Worm (Caenorhabditis elegans) whole organism, L1 larva: Measurements from ENCODE around the gene F41E6.12.

ENCODE experiments used
- C16A3.4 ChIP-seq: fragments of 150-350 bp; optimal IDR thresholded peaks from 2 replicates; lab custom pipeline; 2014; ENCODE audit warnings: missing biosample characterization, missing genetic modification characterization
- blmp-1 ChIP-seq: fragments of 150-350 bp; optimal IDR thresholded peaks from 2 replicates; lab custom pipeline; 2014; ENCODE audit warnings: missing biosample characterization, missing genetic modification characterization
- ceh-82 ChIP-seq, 3 experiments: fragments of 150-350 bp in 1 of 3; sonication (generic microtip) in 2 of 3; optimal IDR thresholded peaks; 2 replicates each; lab custom pipeline; 2014 to 2017; ENCODE audit warnings: missing biosample characterization in 3 of 3, missing genetic modification characterization in 3 of 3
- ceh-88 ChIP-seq: fragments of 200-800 bp; sonication (Bioruptor generic); IDR thresholded peaks from 2 replicates; pipeline ENCODE4 v1.3.6; 2022; ENCODE audit warnings: missing genetic modification characterization, missing compliant biosample characterization
- ces-1 ChIP-seq: fragments of 150-350 bp; optimal IDR thresholded peaks from 2 replicates; lab custom pipeline; 2014; ENCODE audit warnings: missing biosample characterization, missing genetic modification reagents, missing genetic modification characterization
- dpl-1 ChIP-seq, 3 experiments: fragments of 150-350 bp in 2 of 3; sonication (generic microtip) in 1 of 3; optimal IDR thresholded peaks; 2 replicates each; lab custom pipeline; 2014 to 2017; ENCODE audit warnings: missing biosample characterization in 3 of 3, missing genetic modification characterization in 3 of 3, missing genetic modification reagents in 3 of 3
- dsc-1 ChIP-seq: sonication (generic microtip); optimal IDR thresholded peaks from 2 replicates; lab custom pipeline; 2016; ENCODE audit warnings: mild to moderate bottlenecking, missing genetic modification characterization, missing compliant biosample characterization
- efl-1 ChIP-seq, 4 experiments: fragments of 150-350 bp; optimal IDR thresholded peaks in 3 of 4; peaks in 1 of 4; 1 replicate in 1 of 4; 2 replicates in 3 of 4; lab custom pipeline; 2014; ENCODE audit warnings: missing biosample characterization in 2 of 4, missing genetic modification characterization in 2 of 4, missing genetic modification reagents in 2 of 4
- elt-2 ChIP-seq: sonication (generic microtip); optimal IDR thresholded peaks from 2 replicates; lab custom pipeline; 2016; ENCODE audit warnings: missing genetic modification characterization, mild to moderate bottlenecking, inconsistent platforms, missing compliant biosample characterization, missing genetic modification reagents
- ets-5 ChIP-seq: fragments of 200-800 bp; sonication (Bioruptor generic); IDR thresholded peaks from 2 replicates; pipeline ENCODE4 v1.3.6; 2022; ENCODE audit warnings: missing genetic modification characterization, missing compliant biosample characterization
- fkh-10 ChIP-seq: sonication (generic microtip); optimal IDR thresholded peaks from 2 replicates; lab custom pipeline; 2017; ENCODE audit warnings: missing biosample characterization, missing genetic modification reagents, missing genetic modification characterization
- fkh-8 ChIP-seq: sonication (generic microtip); optimal IDR thresholded peaks from 2 replicates; lab custom pipeline; 2016; ENCODE audit warnings: mild to moderate bottlenecking, missing genetic modification characterization, missing compliant biosample characterization
- fos-1 ChIP-seq: fragments of 150-350 bp; optimal IDR thresholded peaks from 2 replicates; lab custom pipeline; 2014; ENCODE audit warnings: missing biosample characterization, missing genetic modification characterization
- grh-1 ChIP-seq: fragments of 200-800 bp; sonication (Bioruptor generic); IDR thresholded peaks from 2 replicates; pipeline ENCODE4 v1.3.6; 2022; ENCODE audit warnings: missing genetic modification reagents, missing genetic modification characterization, missing compliant biosample characterization
- irx-1 ChIP-seq: sonication (generic microtip); optimal IDR thresholded peaks from 2 replicates; lab custom pipeline; 2016; ENCODE audit warnings: missing genetic modification characterization, missing compliant biosample characterization
- lin-14 ChIP-seq: fragments of 200-800 bp; sonication (Bioruptor generic); optimal IDR thresholded peaks from 2 replicates; lab custom pipeline; 2018; ENCODE audit warnings: mild to moderate bottlenecking, missing genetic modification characterization, moderate library complexity, missing compliant biosample characterization
- lin-35 ChIP-seq, 2 experiments: fragments of 150-350 bp; optimal IDR thresholded peaks; 2 replicates each; lab custom pipeline; 2014; ENCODE audit warnings: missing biosample characterization in 2 of 2, missing genetic modification characterization in 2 of 2, missing genetic modification reagents in 2 of 2
- lsy-2 ChIP-seq, 2 experiments: fragments of 150-350 bp; optimal IDR thresholded peaks; 2 replicates each; lab custom pipeline; 2014; ENCODE audit warnings: missing biosample characterization in 2 of 2, missing genetic modification characterization in 2 of 2
- mdl-1 ChIP-seq, 2 experiments: fragments of 150-350 bp; optimal IDR thresholded peaks; 2 replicates each; lab custom pipeline; 2014 to 2017; ENCODE audit warnings: missing biosample characterization in 2 of 2, missing genetic modification characterization in 2 of 2, inconsistent platforms in 1 of 2
- mef-2 ChIP-seq: fragments of 150-350 bp; optimal IDR thresholded peaks from 2 replicates; lab custom pipeline; 2014; ENCODE audit warnings: missing biosample characterization, missing genetic modification characterization
- nhr-19 ChIP-seq: fragments of 200-800 bp; sonication (Bioruptor generic); conservative IDR thresholded peaks from 2 replicates; pipeline ENCODE4 v1.3.6; 2022; ENCODE audit warnings: missing genetic modification characterization, missing compliant biosample characterization
- nhr-28 ChIP-seq: fragments of 150-350 bp; optimal IDR thresholded peaks from 2 replicates; lab custom pipeline; 2014; ENCODE audit warnings: missing biosample characterization, missing genetic modification characterization
- nhr-47 ChIP-seq: sonication (generic microtip); optimal IDR thresholded peaks from 2 replicates; lab custom pipeline; 2016; ENCODE audit warnings: mild to moderate bottlenecking, missing genetic modification characterization, moderate library complexity, missing compliant biosample characterization
- nhr-71 ChIP-seq: sonication (generic microtip); optimal IDR thresholded peaks from 2 replicates; lab custom pipeline; 2016; ENCODE audit warnings: mild to moderate bottlenecking, missing genetic modification characterization, moderate library complexity, missing compliant biosample characterization
- nhr-77 ChIP-seq: fragments of 150-350 bp; optimal IDR thresholded peaks from 2 replicates; lab custom pipeline; 2014; ENCODE audit warnings: missing biosample characterization, missing genetic modification characterization
- nhr-84 ChIP-seq: sonication (generic microtip); optimal IDR thresholded peaks from 2 replicates; lab custom pipeline; 2017; ENCODE audit warnings: missing biosample characterization, missing genetic modification characterization
- nhr-90 ChIP-seq: sonication (generic microtip); optimal IDR thresholded peaks from 2 replicates; lab custom pipeline; 2016; ENCODE audit warnings: mild to moderate bottlenecking, missing genetic modification characterization, missing compliant biosample characterization; ENCODE audit not compliant: poor library complexity
- pag-3 ChIP-seq: sonication (generic microtip); optimal IDR thresholded peaks from 2 replicates; lab custom pipeline; 2017; ENCODE audit warnings: missing genetic modification characterization, mild to moderate bottlenecking, missing compliant biosample characterization, antibody characterized with exemption, borderline replicate concordance; ENCODE audit not compliant: insufficient read depth
- snu-23 ChIP-seq: sonication (generic microtip); optimal IDR thresholded peaks from 2 replicates; lab custom pipeline; 2016; ENCODE audit warnings: missing genetic modification characterization, missing compliant biosample characterization
- sox-4 ChIP-seq: sonication (generic microtip); optimal IDR thresholded peaks from 2 replicates; lab custom pipeline; 2016; ENCODE audit warnings: missing genetic modification characterization, missing compliant biosample characterization
- tlp-1 ChIP-seq: fragments of 150-350 bp; optimal IDR thresholded peaks from 2 replicates; lab custom pipeline; 2014; ENCODE audit warnings: missing biosample characterization, missing genetic modification characterization
- unc-130 ChIP-seq: fragments of 150-350 bp; optimal IDR thresholded peaks from 2 replicates; lab custom pipeline; 2017; ENCODE audit warnings: missing biosample characterization, missing genetic modification characterization, inconsistent platforms
- unc-30 ChIP-seq: sonication (generic microtip); optimal IDR thresholded peaks from 2 replicates; lab custom pipeline; 2017; ENCODE audit warnings: missing biosample characterization, missing genetic modification characterization
- unc-62 ChIP-seq: fragments of 150-350 bp; optimal IDR thresholded peaks from 2 replicates; lab custom pipeline; 2014; ENCODE audit warnings: missing biosample characterization, missing genetic modification reagents, missing genetic modification characterization
- unc-86 ChIP-seq: sonication (generic microtip); optimal IDR thresholded peaks from 2 replicates; lab custom pipeline; 2016; ENCODE audit warnings: missing genetic modification characterization, missing compliant biosample characterization
- unc-98 ChIP-seq: fragments of 200-800 bp; sonication (Bioruptor generic); IDR thresholded peaks from 2 replicates; pipeline ENCODE4 v1.3.6; 2022; ENCODE audit warnings: missing genetic modification characterization, missing compliant biosample characterization
- xbp-1 ChIP-seq: sonication (generic microtip); optimal IDR thresholded peaks from 2 replicates; lab custom pipeline; 2016; ENCODE audit warnings: missing genetic modification characterization, missing compliant biosample characterization
- ztf-11 ChIP-seq, 2 experiments: sonication (generic microtip); optimal IDR thresholded peaks; 2 replicates each; lab custom pipeline; 2016 to 2017; ENCODE audit warnings: missing genetic modification characterization in 2 of 2, missing biosample characterization in 1 of 2, missing compliant biosample characterization in 1 of 2

F41E6.12 gene

DNA sequence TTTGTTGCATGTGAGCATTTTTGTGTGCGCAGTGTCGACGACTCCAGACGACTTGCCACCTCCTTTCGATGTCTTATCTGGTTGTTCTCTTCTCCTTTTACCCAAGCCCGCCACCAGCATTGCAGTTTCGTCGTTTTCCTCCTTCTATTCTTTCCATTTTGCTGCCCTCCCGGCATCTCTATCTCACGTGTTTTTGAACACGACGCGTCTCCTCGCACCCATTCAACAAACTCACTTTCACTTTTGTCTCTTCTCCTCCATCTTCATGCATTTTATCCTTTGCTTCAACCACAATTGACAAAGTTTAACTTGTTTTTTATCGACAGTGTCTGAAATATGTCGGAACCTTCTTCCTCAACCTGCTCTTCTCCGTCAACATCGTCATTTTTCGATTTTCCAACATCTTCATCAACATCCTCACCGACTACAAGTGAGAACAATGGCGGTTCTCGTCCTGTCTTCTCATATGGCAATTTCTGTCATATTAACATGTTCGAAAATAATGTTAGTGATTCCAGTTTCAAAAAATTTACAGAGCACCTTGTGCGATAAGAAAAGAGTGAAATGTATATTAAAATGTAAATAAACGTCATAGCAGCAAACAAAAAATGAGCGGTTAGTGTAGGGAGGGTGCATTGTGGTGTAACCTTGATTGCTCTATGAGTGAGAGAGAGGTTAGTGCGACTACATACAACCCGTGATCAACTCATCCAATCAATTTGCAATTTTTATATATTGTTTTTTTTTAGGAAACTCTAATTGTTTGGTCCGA, 18.1 kb downstream of the F41E6.12 start, which contains the start of gene fip-4 (continued):
- TF ChIP-seq unc-98 (GFP tag; lab: Robert Waterston, UW) (no peak), dpl-1 (GFP tag; optimal IDR thresholded peaks at IDR 0.05; lab: Kevin White, UChicago) (peak in 1 of 3 experiments; percentile 2), mdl-1 (tag; optimal IDR thresholded peaks at IDR 0.05; lab: Kevin White, UChicago) (peak in 1 of 2 experiments; percentile 77), nhr-71 (tag; lab: Kevin White, UChicago) (peak; percentile 52), fos-1 (tag; lab: Kevin White, UChicago) (no peak), unc-62 (GFP tag; lab: Kevin White, UChicago) (no peak), snu-23 (GFP tag; lab: Kevin White, UChicago) (peak; percentile 56), elt-2 (tag; lab: Kevin White, UChicago) (peak; percentile 60), ces-1 (GFP tag; lab: Kevin White, UChicago) (no peak), lsy-2 (tag; optimal IDR thresholded peaks at IDR 0.05; lab: Kevin White, UChicago) (peak; percentile 6 to 30), ceh-82 (tag; optimal IDR thresholded peaks at IDR 0.05; lab: Kevin White, UChicago) (peak in 1 of 3 experiments; percentile 29), efl-1 (optimal IDR thresholded peaks at IDR 0.05; lab: Kevin White, UChicago) (no peak), efl-1 (GFP tag; optimal IDR thresholded peaks at IDR 0.05 in 1 of 2; lab: Kevin White, UChicago) (peak in 1 of 2 experiments; percentile 80), unc-130 (peak; percentile 59), nhr-84 (tag; lab: Kevin White, UChicago) (no peak), ztf-11 (tag; optimal IDR thresholded peaks at IDR 0.05; lab: Kevin White, UChicago) (peak in 1 of 2 experiments; percentile 2), nhr-77 (tag; lab: Kevin White, UChicago) (no peak), lin-35 (GFP tag; optimal IDR thresholded peaks at IDR 0.05; lab: Kevin White, UChicago) (peak in 1 of 2 experiments; percentile 61), C16A3.4 (tag; lab: Kevin White, UChicago) (peak; percentile 31), unc-30 (tag; lab: Kevin White, UChicago) (no peak), dsc-1 (tag; lab: Kevin White, UChicago) (no peak), ceh-88 (GFP tag; lab: Robert Waterston, UW) (no peak), fkh-10 (no peak), nhr-47 (peak; percentile 43), lin-14 (GFP tag; lab: Kevin White, UChicago) (peak; percentile 83), nhr-90 (peak; percentile 26), nhr-19 (GFP tag; lab: Robert Waterston, UW) (peak; percentile 63), sox-4 (tag; lab: Kevin White, UChicago) (no peak), grh-1 (GFP tag; lab: Robert Waterston, UW) (0 out of 2 replicates have a peak, but pooled peaks have one; percentile 42), fkh-8 (tag; lab: Kevin White, UChicago) (no peak), ets-5 (no peak), mef-2 (no peak), unc-86 (tag; lab: Kevin White, UChicago) (no peak)

DNA sequence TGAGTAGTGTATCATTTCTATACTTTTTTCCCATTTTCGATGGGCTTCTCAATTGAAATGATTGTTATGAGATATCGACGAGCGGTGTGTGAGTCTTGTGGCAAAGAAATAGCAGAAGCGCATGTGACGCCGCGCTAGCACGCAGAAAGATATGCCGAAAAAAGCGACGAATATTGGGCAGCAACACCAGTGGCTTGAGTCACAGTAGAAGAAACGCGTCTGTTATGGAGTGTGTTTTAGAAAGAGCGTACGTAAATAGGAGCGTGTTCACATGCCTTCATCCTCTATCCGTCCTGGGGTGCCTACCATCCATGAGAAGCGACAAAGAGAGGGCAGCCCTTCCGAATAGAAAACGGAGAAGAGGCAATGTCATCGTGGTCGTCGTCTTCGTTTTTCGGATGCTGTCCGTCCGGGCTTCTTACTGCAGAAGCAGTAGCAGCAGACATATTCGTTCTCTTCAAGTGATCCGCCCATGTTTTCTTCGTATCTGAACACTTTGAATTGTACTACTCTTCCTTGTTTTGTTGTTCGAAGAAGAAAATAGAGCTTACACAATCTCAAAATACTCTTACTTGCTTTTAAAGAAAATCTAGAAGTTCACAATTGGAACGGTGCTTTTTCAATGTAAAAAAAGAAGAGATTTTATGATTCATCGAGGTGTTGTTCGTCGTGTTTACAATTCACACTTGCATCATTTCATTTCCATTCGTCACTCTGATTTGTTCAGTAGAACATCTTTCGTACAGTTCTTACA, 19.0 kb downstream of the F41E6.12 start:
- TF ChIP-seq fkh-8 (tag; lab: Kevin White, UChicago): peak; percentile 42
- peak; percentile 0 for TF ChIP-seq nhr-71 (tag; lab: Kevin White, UChicago)
- peak in 1 of 2 experiments; percentile 22 for TF ChIP-seq lsy-2 (tag; optimal IDR thresholded peaks at IDR 0.05; lab: Kevin White, UChicago)
- TF ChIP-seq blmp-1: peak; percentile 13
- no peak for TF ChIP-seq fos-1 (tag; lab: Kevin White, UChicago)
- TF ChIP-seq lin-14 (GFP tag; lab: Kevin White, UChicago): peak; percentile 79
- TF ChIP-seq irx-1 (tag; lab: Kevin White, UChicago): no peak
- TF ChIP-seq pag-3 (tag; lab: Kevin White, UChicago): no peak
- TF ChIP-seq mdl-1 (tag; optimal IDR thresholded peaks at IDR 0.05; lab: Kevin White, UChicago): peak in 1 of 2 experiments; percentile 21
- TF ChIP-seq nhr-28 (tag; lab: Kevin White, UChicago): no peak
- TF ChIP-seq xbp-1: peak; percentile 7
- no peak for TF ChIP-seq tlp-1
- peak; percentile 19 for TF ChIP-seq nhr-47
- no peak for TF ChIP-seq lin-35 (GFP tag; optimal IDR thresholded peaks at IDR 0.05; lab: Kevin White, UChicago)
- TF ChIP-seq ceh-82 (tag; optimal IDR thresholded peaks at IDR 0.05; lab: Kevin White, UChicago): peak in 1 of 3 experiments; percentile 21
